Worm (Caenorhabditis elegans): ENCODE results near the gene nlp-45.

nlp-45 gene

ce11 chrX:2382227-2382626, 44.1 kb upstream of the nlp-45 start (continued):
- TF ChIP-seq mbf-1 (tag; optimal IDR thresholded peaks at IDR 0.05) (no peak), skn-1 (tag; optimal IDR thresholded peaks at IDR 0.05) (no peak), blmp-1 (tag; optimal IDR thresholded peaks at IDR 0.05; ENCODE audit: insufficient read depth) (no peak), unc-62 (GFP tag; optimal IDR thresholded peaks at IDR 0.05) (no peak)

ce11 chrX:2381282-2381681, 43.2 kb upstream of the nlp-45 start, which contains the start of gene F47G3.4:
TSS of gene F47G3.4 (plus strand) at chrX:2381582.
- TF ChIP-seq nhr-11 (tag; optimal IDR thresholded peaks at IDR 0.05) (no peak), unc-55 (GFP tag; optimal IDR thresholded peaks at IDR 0.05) (no peak), mbf-1 (tag; optimal IDR thresholded peaks at IDR 0.05) (no peak), egl-27 (tag; optimal IDR thresholded peaks at IDR 0.05) (no peak), alr-1 (tag; optimal IDR thresholded peaks at IDR 0.05) (no peak), nhr-6 (tag; optimal IDR thresholded peaks at IDR 0.05) (no peak), gmeb-1 (tag; optimal IDR thresholded peaks at IDR 0.05) (no peak), nhr-21 (tag; optimal IDR thresholded peaks at IDR 0.05) (no peak), R02D3.7 (tag; optimal IDR thresholded peaks at IDR 0.05) (no peak), fos-1 (tag; optimal IDR thresholded peaks at IDR 0.05) (no peak), nhr-77 (tag; optimal IDR thresholded peaks at IDR 0.05) (no peak), nhr-129 (tag; optimal IDR thresholded peaks at IDR 0.05) (no peak), ztf-4 (tag; optimal IDR thresholded peaks at IDR 0.05) (no peak), elt-1 (tag; optimal IDR thresholded peaks at IDR 0.05) (no peak)

ce11 chrX:2380818-2381217, 42.7 kb upstream of the nlp-45 start:
- TF ChIP-seq unc-55 (GFP tag; optimal IDR thresholded peaks at IDR 0.05) (no peak), nhr-129 (tag; optimal IDR thresholded peaks at IDR 0.05) (peak; percentile 43), ceh-16 (tag; optimal IDR thresholded peaks at IDR 0.05) (no peak), lin-39 (tag; optimal IDR thresholded peaks at IDR 0.05) (no peak), zag-1 (tag; optimal IDR thresholded peaks at IDR 0.05) (no peak), Y55F3AM.14 (GFP tag; optimal IDR thresholded peaks at IDR 0.05) (no peak), nhr-77 (tag; optimal IDR thresholded peaks at IDR 0.05) (no peak), nhr-23 (tag; optimal IDR thresholded peaks at IDR 0.05) (no peak), nhr-25 (tag; optimal IDR thresholded peaks at IDR 0.05) (peak; percentile 9)

- TF ChIP-seq blmp-1 (tag; optimal IDR thresholded peaks at IDR 0.05; ENCODE audit: insufficient read depth) (peak; percentile 48), ztf-4 (tag; optimal IDR thresholded peaks at IDR 0.05) (no peak)
These were observed 37.4 kb upstream of the nlp-45 start, which contains the start of gene F47G3.3 for ce11 chrX:2375300-2376035. TSS of gene F47G3.3 (plus strand) at chrX:2375985.

ce11 chrX:2372134-2372533, 34.0 kb upstream of the nlp-45 start:
- TF ChIP-seq unc-62 (GFP tag; optimal IDR thresholded peaks at IDR 0.05) (no peak), crh-2 (tag; optimal IDR thresholded peaks at IDR 0.05) (peak; percentile 7), aly-2 (tag; optimal IDR thresholded peaks at IDR 0.05) (no peak), fos-1 (tag; optimal IDR thresholded peaks at IDR 0.05) (peak; percentile 45), lsy-2 (tag; optimal IDR thresholded peaks at IDR 0.05) (no peak), nhr-129 (tag; optimal IDR thresholded peaks at IDR 0.05) (peak; percentile 17), C34F6.9 (tag; optimal IDR thresholded peaks at IDR 0.05) (no peak), ztf-1 (GFP tag; conservative IDR thresholded peaks at IDR 0.05) (no peak), nhr-25 (tag; optimal IDR thresholded peaks at IDR 0.05) (no peak), lin-11 (tag; optimal IDR thresholded peaks at IDR 0.05) (no peak), lin-13 (GFP tag; optimal IDR thresholded peaks at IDR 0.05) (no peak), unc-55 (GFP tag; optimal IDR thresholded peaks at IDR 0.05) (no peak), gmeb-1 (tag; optimal IDR thresholded peaks at IDR 0.05) (peak; percentile 10), peb-1 (tag; optimal IDR thresholded peaks at IDR 0.05) (no peak)

ce11 chrX:2370655-2371054, 32.5 kb upstream of the nlp-45 start:
- no peak for TF ChIP-seq egl-27 (tag; optimal IDR thresholded peaks at IDR 0.05)
- peak; percentile 77 for TF ChIP-seq fos-1 (tag; optimal IDR thresholded peaks at IDR 0.05)
- peak; percentile 61 for TF ChIP-seq crh-2 (tag; optimal IDR thresholded peaks at IDR 0.05)

Data from whole organism, L2 larva.